Worm (Caenorhabditis elegans): ENCODE measurements around the gene metl-13.

metl-13 gene

ce11 chrIV:6653663-6654201 lies 18.8 kb downstream of the metl-13 start:
- TF ChIP-seq aly-2 (tag; optimal IDR thresholded peaks at IDR 0.05), result no peak
- no peak for TF ChIP-seq Y75B8A.6 (GFP tag; IDR thresholded peaks at IDR 0.05)
- TF ChIP-seq ceh-44 (GFP tag; IDR thresholded peaks at IDR 0.05), result no peak
- peak; percentile 31 for TF ChIP-seq cey-2 (tag; optimal IDR thresholded peaks at IDR 0.05; ENCODE audit: borderline replicate concordance, insufficient read depth)
- no peak for TF ChIP-seq nhr-10 (tag; optimal IDR thresholded peaks at IDR 0.05)
- TF ChIP-seq lin-13 (GFP tag; optimal IDR thresholded peaks at IDR 0.05), result no peak
- TF ChIP-seq nhr-102 (tag; optimal IDR thresholded peaks at IDR 0.05), result no peak
- TF ChIP-seq hmg-1.1 (GFP tag; IDR thresholded peaks at IDR 0.05), result no peak
- TF ChIP-seq duxl-1 (tag; optimal IDR thresholded peaks at IDR 0.05; ENCODE audit: poor library complexity), result no peak
- TF ChIP-seq spr-1 (tag; optimal IDR thresholded peaks at IDR 0.05), result peak; percentile 11
- no peak for TF ChIP-seq T26A8.4 (GFP tag; IDR thresholded peaks at IDR 0.05)
- no peak for TF ChIP-seq nhr-77 (tag; optimal IDR thresholded peaks at IDR 0.05)
- TF ChIP-seq nhr-76 (tag; optimal IDR thresholded peaks at IDR 0.05), result no peak
- no peak for TF ChIP-seq spr-3 (GFP tag; optimal IDR thresholded peaks at IDR 0.05)
- TF ChIP-seq nhr-28 (tag; optimal IDR thresholded peaks at IDR 0.05), result peak; percentile 50
- no peak for TF ChIP-seq ztf-7 (tag; optimal IDR thresholded peaks at IDR 0.05)
- no peak for TF ChIP-seq dmd-8 (GFP tag; IDR thresholded peaks at IDR 0.05)
- TF ChIP-seq daf-16 (GFP tag; optimal IDR thresholded peaks at IDR 0.05), result no peak
- TF ChIP-seq daf-16 (tag; optimal IDR thresholded peaks at IDR 0.05), result no peak
- TF ChIP-seq hlh-30 (tag; optimal IDR thresholded peaks at IDR 0.05; ENCODE audit: insufficient read depth), result no peak
- no peak for TF ChIP-seq egl-27 (tag; optimal IDR thresholded peaks at IDR 0.05)
- no peak for TF ChIP-seq nhr-237 (tag; optimal IDR thresholded peaks at IDR 0.05)
- TF ChIP-seq saeg-2 (GFP tag; IDR thresholded peaks at IDR 0.05), result no peak
- TF ChIP-seq egl-43 (GFP tag; IDR thresholded peaks at IDR 0.05), result no peak
- no peak for TF ChIP-seq arid-1 (GFP tag; conservative IDR thresholded peaks at IDR 0.05)
- no peak for TF ChIP-seq F26F4.8 (GFP tag; conservative IDR thresholded peaks at IDR 0.05)
- no peak for TF ChIP-seq nhr-25 (tag; optimal IDR thresholded peaks at IDR 0.05; ENCODE audit: borderline replicate concordance, insufficient read depth)
- TF ChIP-seq nhr-41 (GFP tag; IDR thresholded peaks at IDR 0.05), result no peak
- peak; percentile 61 for TF ChIP-seq hlh-11 (tag; optimal IDR thresholded peaks at IDR 0.05)
- no peak for TF ChIP-seq mdt-29 (GFP tag; IDR thresholded peaks at IDR 0.05)
- peak; percentile 21 for TF ChIP-seq mxl-3 (GFP tag; optimal IDR thresholded peaks at IDR 0.05)
- TF ChIP-seq F37D6.2 (tag; optimal IDR thresholded peaks at IDR 0.05), result no peak
- peak; percentile 39 for TF ChIP-seq nhr-48 (tag; optimal IDR thresholded peaks at IDR 0.05)
- no peak for TF ChIP-seq nhr-11 (tag; optimal IDR thresholded peaks at IDR 0.05)
- no peak for TF ChIP-seq ceh-20 (GFP tag; IDR thresholded peaks at IDR 0.05)
- no peak for TF ChIP-seq fos-1 (tag; optimal IDR thresholded peaks at IDR 0.05)
- TF ChIP-seq daf-19 (GFP tag; conservative IDR thresholded peaks at IDR 0.05), result no peak
- no peak for TF ChIP-seq mes-2 (tag; optimal IDR thresholded peaks at IDR 0.05; ENCODE audit: poor library complexity, severe bottlenecking)
- TF ChIP-seq lin-15B (tag; optimal IDR thresholded peaks at IDR 0.05), result no peak
- TF ChIP-seq Y5F2A.4 (GFP tag; optimal IDR thresholded peaks at IDR 0.05), result no peak
- TF ChIP-seq zfp-2 (tag; optimal IDR thresholded peaks at IDR 0.05), result no peak
- no peak for TF ChIP-seq ZK337.2 (GFP tag; IDR thresholded peaks at IDR 0.05)
- TF ChIP-seq nhr-111 (GFP tag; optimal IDR thresholded peaks at IDR 0.05), result no peak
- TF ChIP-seq mxl-2 (GFP tag; conservative IDR thresholded peaks at IDR 0.05), result no peak
- TF ChIP-seq rbr-2 (tag; optimal IDR thresholded peaks at IDR 0.05), result no peak
- no peak for TF ChIP-seq dmd-6 (GFP tag; IDR thresholded peaks at IDR 0.05)

Measured in whole organism, L4 larva.